Worm (Caenorhabditis elegans) whole organism, late embryonic: ENCODE measurements around the gene F08D12.2.

Source experiments
- C08G9.2 ChIP-seq: sonication (generic microtip); optimal IDR thresholded peaks from 2 replicates; lab custom pipeline; 2016; ENCODE audit warnings: mild to moderate bottlenecking, missing genetic modification characterization, moderate library complexity, missing compliant biosample characterization
- C38D4.7 ChIP-seq: fragments of 200-800 bp; sonication (Bioruptor generic); optimal IDR thresholded peaks from 2 replicates; lab custom pipeline; 2018; ENCODE audit warnings: mild to moderate bottlenecking, missing genetic modification characterization, moderate library complexity, missing compliant biosample characterization
- F13H6.1 ChIP-seq: sonication (generic microtip); optimal IDR thresholded peaks from 2 replicates; lab custom pipeline; 2016; ENCODE audit warnings: missing genetic modification characterization, missing compliant biosample characterization
- K02D7.2 ChIP-seq: sonication (generic microtip); optimal IDR thresholded peaks from 2 replicates; lab custom pipeline; 2017; ENCODE audit warnings: mild to moderate bottlenecking, missing genetic modification characterization, missing compliant biosample characterization
- K09A11.1 ChIP-seq: sonication (generic microtip); optimal IDR thresholded peaks from 2 replicates; lab custom pipeline; 2017; ENCODE audit warnings: antibody characterized with exemption, mild to moderate bottlenecking, missing genetic modification characterization, missing compliant biosample characterization; ENCODE audit not compliant: insufficient read depth
- T23F11.4 ChIP-seq: fragments of 200-800 bp; sonication (Bioruptor generic); optimal IDR thresholded peaks from 2 replicates; lab custom pipeline; 2018; ENCODE audit warnings: mild to moderate bottlenecking, missing genetic modification characterization, missing compliant biosample characterization
- Y22D7AL.16 ChIP-seq: sonication (generic microtip); optimal IDR thresholded peaks from 2 replicates; lab custom pipeline; 2016; ENCODE audit warnings: missing genetic modification characterization, missing compliant biosample characterization
- ahr-1 ChIP-seq: sonication (generic microtip); optimal IDR thresholded peaks from 2 replicates; lab custom pipeline; 2016; ENCODE audit warnings: missing genetic modification characterization, missing compliant biosample characterization
- ama-1 ChIP-seq: fragments of 150-350 bp; optimal IDR thresholded peaks from 2 replicates; lab custom pipeline; 2014
- ceh-19 ChIP-seq: fragments of 200-800 bp; sonication (Bioruptor generic); optimal IDR thresholded peaks from 2 replicates; lab custom pipeline; 2018; ENCODE audit warnings: mild to moderate bottlenecking, missing genetic modification characterization, missing compliant biosample characterization
- ceh-24 ChIP-seq: sonication (generic microtip); optimal IDR thresholded peaks from 2 replicates; lab custom pipeline; 2016; ENCODE audit warnings: mild to moderate bottlenecking, missing genetic modification characterization, missing compliant biosample characterization
- ceh-31 ChIP-seq: sonication (generic microtip); optimal IDR thresholded peaks from 2 replicates; lab custom pipeline; 2016; ENCODE audit warnings: missing genetic modification characterization, missing compliant biosample characterization
- ceh-48 ChIP-seq: sonication (generic microtip); optimal IDR thresholded peaks from 2 replicates; lab custom pipeline; 2016; ENCODE audit warnings: missing genetic modification characterization, inconsistent platforms, missing compliant biosample characterization
- che-1 ChIP-seq: sonication (generic microtip); optimal IDR thresholded peaks from 2 replicates; lab custom pipeline; 2016; ENCODE audit warnings: mild to moderate bottlenecking, missing genetic modification characterization, missing compliant biosample characterization
- dmd-4 ChIP-seq: sonication (generic microtip); optimal IDR thresholded peaks from 2 replicates; lab custom pipeline; 2016; ENCODE audit warnings: borderline replicate concordance, missing genetic modification characterization, missing compliant biosample characterization
- dve-1 ChIP-seq: sonication (generic microtip); optimal IDR thresholded peaks from 2 replicates; lab custom pipeline; 2017; ENCODE audit warnings: antibody characterized with exemption, mild to moderate bottlenecking, missing genetic modification characterization, missing compliant biosample characterization
- elt-2 ChIP-seq: sonication (generic microtip); optimal IDR thresholded peaks from 2 replicates; lab custom pipeline; 2016; ENCODE audit warnings: missing genetic modification reagents, missing genetic modification characterization, missing compliant biosample characterization
- elt-4 ChIP-seq: sonication (generic microtip); optimal IDR thresholded peaks from 2 replicates; lab custom pipeline; 2016; ENCODE audit warnings: missing genetic modification characterization, missing compliant biosample characterization
- ets-4 ChIP-seq: sonication (generic microtip); optimal IDR thresholded peaks from 2 replicates; lab custom pipeline; 2016; ENCODE audit warnings: missing genetic modification characterization, missing compliant biosample characterization
- fkh-6 ChIP-seq: sonication (generic microtip); optimal IDR thresholded peaks from 2 replicates; lab custom pipeline; 2016; ENCODE audit warnings: missing genetic modification characterization, missing compliant biosample characterization
- hlh-8 ChIP-seq: sonication (generic microtip); optimal IDR thresholded peaks from 2 replicates; lab custom pipeline; 2016; ENCODE audit warnings: missing genotype, missing genetic modification characterization, missing compliant biosample characterization
- lim-6 ChIP-seq: sonication (generic microtip); optimal IDR thresholded peaks from 2 replicates; lab custom pipeline; 2016; ENCODE audit warnings: missing genetic modification characterization, missing compliant biosample characterization
- madf-2 ChIP-seq: sonication (generic microtip); optimal IDR thresholded peaks from 2 replicates; lab custom pipeline; 2017; ENCODE audit warnings: missing genetic modification characterization, missing compliant biosample characterization
- nfya-1 ChIP-seq: sonication (generic microtip); optimal IDR thresholded peaks from 2 replicates; lab custom pipeline; 2017; ENCODE audit warnings: missing genetic modification characterization, mild to moderate bottlenecking, missing compliant biosample characterization, antibody characterized with exemption, moderate library complexity
- npax-4 ChIP-seq: sonication (generic microtip); optimal IDR thresholded peaks from 2 replicates; lab custom pipeline; 2016; ENCODE audit warnings: missing genetic modification characterization, missing compliant biosample characterization
- odd-2 ChIP-seq: sonication (generic microtip); optimal IDR thresholded peaks from 2 replicates; lab custom pipeline; 2017; ENCODE audit warnings: antibody characterized with exemption, mild to moderate bottlenecking, missing genetic modification characterization, missing compliant biosample characterization
- pros-1 ChIP-seq: fragments of 150-350 bp; optimal IDR thresholded peaks from 2 replicates; lab custom pipeline; 2014; ENCODE audit warnings: missing biosample characterization, missing genetic modification reagents, missing genetic modification characterization
- ref-2 ChIP-seq: sonication (generic microtip); optimal IDR thresholded peaks from 2 replicates; lab custom pipeline; 2016; ENCODE audit warnings: missing genetic modification characterization, missing compliant biosample characterization
- rnt-1 ChIP-seq: sonication (generic microtip); optimal IDR thresholded peaks from 2 replicates; lab custom pipeline; 2016; ENCODE audit warnings: missing genetic modification characterization, missing compliant biosample characterization
- unc-3 ChIP-seq, 2 experiments: fragments of 200-800 bp in 1 of 2; sonication (Bioruptor generic) in 1 of 2; sonication (generic microtip) in 1 of 2; conservative IDR thresholded peaks in 1 of 2; optimal IDR thresholded peaks in 1 of 2; 2 replicates each; pipeline versions ENCODE4 v1.3.6 to Lab custom; 2016 to 2022; ENCODE audit warnings: missing compliant biosample characterization in 2 of 2, missing genetic modification characterization in 2 of 2, missing genetic modification reagents in 1 of 2
- unc-42 ChIP-seq: sonication (generic microtip); optimal IDR thresholded peaks from 2 replicates; lab custom pipeline; 2016; ENCODE audit warnings: missing genotype, missing genetic modification characterization, missing compliant biosample characterization
- unc-55 ChIP-seq: sonication (generic microtip); optimal IDR thresholded peaks from 2 replicates; lab custom pipeline; 2017; ENCODE audit warnings: missing biosample characterization, missing genetic modification reagents, missing genetic modification characterization
- unc-86 ChIP-seq: sonication (generic microtip); optimal IDR thresholded peaks from 2 replicates; lab custom pipeline; 2016; ENCODE audit warnings: missing genetic modification characterization, missing compliant biosample characterization
- ztf-16 ChIP-seq: sonication (generic microtip); optimal IDR thresholded peaks from 2 replicates; lab custom pipeline; 2017; ENCODE audit warnings: missing genetic modification characterization, missing compliant biosample characterization

Gene F08D12.2

ce11 chrII:2773534-2773933 is 7.9 kb upstream of the F08D12.2 start, which contains the start of gene sdz-9:
sdz-9 (minus strand) TSS chrII:2773634.
- no peak for TF ChIP-seq hlh-8 (tag; lab: Kevin White, UChicago)
- TF ChIP-seq npax-4 (tag; lab: Kevin White, UChicago): no peak
- no peak for TF ChIP-seq madf-2
- no peak for TF ChIP-seq nfya-1
- TF ChIP-seq ets-4: no peak
- TF ChIP-seq dmd-4 (tag; lab: Kevin White, UChicago): no peak
- TF ChIP-seq fkh-6: no peak
- no peak for TF ChIP-seq ama-1 (lab: Kevin White, UChicago)
- TF ChIP-seq ref-2 (tag; lab: Kevin White, UChicago): no peak
- TF ChIP-seq elt-2 (tag; lab: Kevin White, UChicago): no peak
- TF ChIP-seq pros-1 (tag; lab: Kevin White, UChicago): no peak

ce11 chrII:2774904-2775303 is 6.6 kb upstream of the F08D12.2 start, which contains the start of gene fbxb-111:
fbxb-111 (minus strand) TSS chrII:2775004.
- TF ChIP-seq che-1 (tag; lab: Kevin White, UChicago): no peak
- no peak for TF ChIP-seq dve-1 (tag; lab: Kevin White, UChicago)
- TF ChIP-seq ceh-48 (tag; lab: Kevin White, UChicago): no peak
- TF ChIP-seq ref-2 (tag; lab: Kevin White, UChicago): peak; percentile 20
- no peak for TF ChIP-seq elt-4
- TF ChIP-seq, all 69 proteins: peak for 1

DNA sequence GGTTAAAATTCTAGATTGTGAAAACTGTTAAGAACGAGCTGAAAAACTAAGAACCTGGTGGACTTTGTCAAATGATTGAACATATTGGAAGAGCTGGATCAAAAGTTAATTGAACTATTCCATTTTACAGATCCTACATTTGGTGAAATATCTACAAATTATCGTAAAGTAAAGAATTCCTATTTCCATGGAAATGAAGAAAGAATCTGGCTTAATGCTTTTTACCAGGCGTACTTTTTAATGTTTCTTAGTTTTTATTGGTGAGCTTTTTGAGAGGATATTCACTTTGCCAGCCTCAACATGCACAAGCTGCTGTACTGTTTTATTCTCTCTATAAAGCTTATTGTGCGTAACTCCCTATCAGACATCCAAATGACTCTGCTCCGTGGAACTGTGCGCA is 3.6 kb upstream of the F08D12.2 start, which contains the start of gene F08D12.4:
TSS of gene F08D12.4 (plus strand) at position 301 of the 400 bp plus-strand sequence.
- TF ChIP-seq F13H6.1 (tag; lab: Kevin White, UChicago) (no peak), ceh-24 (tag; lab: Kevin White, UChicago) (no peak), npax-4 (tag; lab: Kevin White, UChicago) (no peak), C38D4.7 (no peak), ahr-1 (tag; lab: Kevin White, UChicago) (no peak), unc-42 (no peak), ceh-48 (tag; lab: Kevin White, UChicago) (no peak), K09A11.1 (tag; lab: Kevin White, UChicago) (no peak), K02D7.2 (tag; lab: Kevin White, UChicago) (no peak), C08G9.2 (no peak), ceh-31 (tag; lab: Kevin White, UChicago) (no peak), Y22D7AL.16 (no peak), madf-2 (no peak), pros-1 (tag; lab: Kevin White, UChicago) (no peak), unc-86 (tag; lab: Kevin White, UChicago) (no peak), ref-2 (tag; lab: Kevin White, UChicago) (no peak), unc-3 (GFP tag; conservative IDR thresholded peaks at IDR 0.05; lab: Robert Waterston, UW) (no peak), unc-3 (tag; optimal IDR thresholded peaks at IDR 0.05; lab: Kevin White, UChicago) (no peak)

DNA sequence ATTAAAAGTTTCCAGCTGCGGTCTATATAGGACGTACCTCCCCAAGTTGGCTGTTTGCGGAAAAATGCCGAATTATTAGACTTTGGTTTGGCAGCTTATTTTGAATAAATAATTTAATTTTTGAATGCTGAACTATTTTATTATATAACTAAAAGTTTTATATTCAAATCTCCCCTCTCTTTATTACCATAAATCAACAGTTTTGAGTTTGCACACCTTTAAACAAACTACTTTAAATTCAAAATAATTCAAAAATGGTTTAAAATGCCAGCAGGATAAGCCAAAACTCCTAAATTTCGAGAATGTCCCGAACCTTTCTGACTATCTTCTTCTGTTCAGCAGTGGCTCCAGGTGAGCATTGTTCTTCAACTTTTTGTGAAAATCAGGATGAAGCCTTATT is 2.2 kb upstream of the F08D12.2 start, which contains the start of gene F08D12.3:
TSS of gene F08D12.3 (plus strand) at position 301 of the 400 bp plus-strand sequence.
- TF ChIP-seq F13H6.1 (tag; lab: Kevin White, UChicago) (no peak), ceh-19 (GFP tag; lab: Kevin White, UChicago) (no peak), unc-42 (no peak), rnt-1 (no peak), lim-6 (no peak), ztf-16 (no peak), unc-86 (tag; lab: Kevin White, UChicago) (no peak), pros-1 (tag; lab: Kevin White, UChicago) (no peak), T23F11.4 (GFP tag; lab: Kevin White, UChicago) (no peak), K09A11.1 (tag; lab: Kevin White, UChicago) (no peak), odd-2 (tag; lab: Kevin White, UChicago) (no peak), unc-55 (GFP tag; lab: Kevin White, UChicago) (no peak)
- TF ChIP-seq, all 69 proteins: peak for 0
